Worm (Caenorhabditis elegans): ENCODE measurements around the gene Y50D4B.4.

The Y50D4B.4 gene

ce11 chrV:1053385-1053784, 39.1 kb upstream of the Y50D4B.4 start:
- no peak for TF ChIP-seq ztf-22 (GFP tag; optimal IDR thresholded peaks at IDR 0.05)
- no peak for TF ChIP-seq xnd-1 (tag; optimal IDR thresholded peaks at IDR 0.05)
- no peak for TF ChIP-seq nfyb-1 (GFP tag; IDR thresholded peaks at IDR 0.05)
- TF ChIP-seq mcd-1 (GFP tag; IDR thresholded peaks at IDR 0.05) = no peak
- TF ChIP-seq dox-1 (GFP tag; IDR thresholded peaks at IDR 0.05) = no peak
- TF ChIP-seq C06A6.2 (GFP tag; conservative IDR thresholded peaks at IDR 0.05) = no peak
- no peak for TF ChIP-seq Y67H2A.10 (GFP tag; conservative IDR thresholded peaks at IDR 0.05)

ce11 chrV:1060219-1060863, 32.1 kb upstream of the Y50D4B.4 start:
- TF ChIP-seq die-1 (tag; optimal IDR thresholded peaks at IDR 0.05) (no peak), nhr-179 (tag; optimal IDR thresholded peaks at IDR 0.05) (no peak), nhr-80 (tag; optimal IDR thresholded peaks at IDR 0.05) (peak; percentile 74), B0336.3 (GFP tag; IDR thresholded peaks at IDR 0.05) (no peak), ztf-26 (tag; optimal IDR thresholded peaks at IDR 0.05) (no peak)

- TF ChIP-seq nfya-2 (GFP tag; IDR thresholded peaks at IDR 0.05) (no peak), athp-1 (tag; optimal IDR thresholded peaks at IDR 0.05) (no peak)
Observed at ce11 chrV:1061295-1061694, 31.2 kb upstream of the Y50D4B.4 start, which contains the start of gene rnst-2. rnst-2 (plus strand) TSS chrV:1061595.

- TF ChIP-seq Y67H2A.10 (GFP tag; conservative IDR thresholded peaks at IDR 0.05) (no peak), cebp-1 (GFP tag; IDR thresholded peaks at IDR 0.05) (no peak), cebp-1 (tag; optimal IDR thresholded peaks at IDR 0.05) (no peak), ztf-26 (tag; optimal IDR thresholded peaks at IDR 0.05) (no peak), lin-54 (GFP tag; optimal IDR thresholded peaks at IDR 0.05) (no peak), pbrm-1 (GFP tag; IDR thresholded peaks at IDR 0.05) (no peak), die-1 (tag; optimal IDR thresholded peaks at IDR 0.05) (no peak), ama-1 (optimal IDR thresholded peaks at IDR 0.05) (no peak), ama-1 (GFP tag; optimal IDR thresholded peaks at IDR 0.05) (no peak), sdz-38 (tag; optimal IDR thresholded peaks at IDR 0.05) (no peak), dpff-1 (tag; optimal IDR thresholded peaks at IDR 0.05) (no peak)
Observed at ce11 chrV:1064491-1064890, 28.0 kb upstream of the Y50D4B.4 start, which contains the start of gene str-67. str-67 (minus strand) TSS chrV:1064591.

DNA sequence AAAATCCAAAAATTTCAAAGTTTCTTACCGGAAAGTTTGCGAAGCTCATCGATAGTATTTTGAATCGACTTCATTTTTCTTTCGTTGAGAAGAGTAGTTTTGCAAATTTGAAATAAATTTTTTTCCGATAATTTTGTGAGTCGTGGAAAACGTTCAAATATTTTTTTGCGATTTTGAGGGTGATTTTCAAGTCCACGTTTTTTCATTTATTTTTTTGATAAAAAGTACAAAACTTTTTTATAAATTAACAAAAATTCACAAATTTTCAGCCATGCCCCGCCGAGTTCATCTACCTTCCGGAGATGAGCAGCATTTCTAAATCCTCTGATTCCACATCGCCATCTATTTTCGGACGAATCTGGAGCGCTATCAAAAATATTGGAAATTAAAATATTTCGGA, 25.0 kb upstream of the Y50D4B.4 start, which contains the start of gene K10C9.7:
K10C9.7 (minus strand) TSS at position 101 of the 400 bp plus-strand sequence.
- TF ChIP-seq atf-7 (tag; optimal IDR thresholded peaks at IDR 0.05) (no peak), attf-3 (GFP tag; conservative IDR thresholded peaks at IDR 0.05) (no peak), ama-1 (optimal IDR thresholded peaks at IDR 0.05) (no peak), ama-1 (GFP tag; optimal IDR thresholded peaks at IDR 0.05) (no peak), cebp-1 (GFP tag; IDR thresholded peaks at IDR 0.05) (no peak), cebp-1 (tag; optimal IDR thresholded peaks at IDR 0.05) (no peak), ZK185.1 (tag; optimal IDR thresholded peaks at IDR 0.05; ENCODE audit: poor library complexity, severe bottlenecking) (no peak), let-526 (GFP tag; IDR thresholded peaks at IDR 0.05) (no peak), let-607 (tag; optimal IDR thresholded peaks at IDR 0.05) (no peak), hmg-20 (GFP tag; IDR thresholded peaks at IDR 0.05) (no peak), B0019.2 (GFP tag; conservative IDR thresholded peaks at IDR 0.05) (no peak), snpc-4 (GFP tag; optimal IDR thresholded peaks at IDR 0.05) (no peak), snpc-4 (tag; optimal IDR thresholded peaks at IDR 0.05) (no peak), ceh-40 (GFP tag; IDR thresholded peaks at IDR 0.05) (no peak), athp-1 (tag; optimal IDR thresholded peaks at IDR 0.05) (no peak), F10E7.11 (tag; optimal IDR thresholded peaks at IDR 0.05) (no peak), zfh-2 (GFP tag; conservative IDR thresholded peaks at IDR 0.05) (no peak), ets-4 (GFP tag; optimal IDR thresholded peaks at IDR 0.05) (no peak), ztf-6 (GFP tag; IDR thresholded peaks at IDR 0.05) (no peak), xnd-1 (tag; optimal IDR thresholded peaks at IDR 0.05) (no peak), T07F8.4 (tag; optimal IDR thresholded peaks at IDR 0.05) (no peak), aptf-3 (GFP tag; IDR thresholded peaks at IDR 0.05) (no peak), aptf-2 (GFP tag; conservative IDR thresholded peaks at IDR 0.05) (no peak)

Data from whole organism, young adult.